Fruit fly (Drosophila melanogaster) whole organism, wandering third instar larva: Measurements from ENCODE around the gene CG13029.
A peak's percentile ranks its signal among the peaks of the same experiment; 100 is the strongest.

Source experiments
- Abd-B ChIP-seq: fragments of >200 bp; optimal IDR thresholded peaks from 2 replicates; lab custom pipeline; 2017; ENCODE audit warnings: missing biosample characterization, missing genetic modification characterization
- CG32264 ChIP-seq: fragments of 200-800 bp; sonication (Bioruptor generic); optimal IDR thresholded peaks from 2 replicates; lab custom pipeline; 2016; ENCODE audit warnings: missing biosample characterization, missing genetic modification characterization
- CrebA ChIP-seq: fragments of 200-800 bp; sonication (Bioruptor generic); optimal IDR thresholded peaks from 2 replicates; lab custom pipeline; 2016; ENCODE audit warnings: missing biosample characterization, mild to moderate bottlenecking, missing genetic modification characterization, borderline replicate concordance
- Dfd ChIP-seq: fragments of >200 bp; optimal IDR thresholded peaks from 2 replicates; lab custom pipeline; 2017; ENCODE audit warnings: missing biosample characterization, missing genetic modification characterization
- Dif ChIP-seq: fragments of 200-275, 200-300 bp; sonication (Bioruptor generic); optimal IDR thresholded peaks from 2 replicates; lab custom pipeline; 2018; ENCODE audit warnings: missing biosample characterization, missing genetic modification characterization; ENCODE audit not compliant: partially characterized antibody
- GATAd ChIP-seq: sonication (Bioruptor generic); optimal IDR thresholded peaks from 2 replicates; lab custom pipeline; 2016; ENCODE audit warnings: missing biosample characterization, missing genetic modification characterization
- HLH106 ChIP-seq: fragments of 200-800 bp; optimal IDR thresholded peaks from 3 replicates; lab custom pipeline; 2019; ENCODE audit warnings: missing biosample characterization, mild to moderate bottlenecking, missing genetic modification characterization, moderate library complexity
- Hnf4 ChIP-seq: fragments of 200-800 bp; sonication (Bioruptor generic); optimal IDR thresholded peaks from 2 replicates; lab custom pipeline; 2016; ENCODE audit warnings: missing biosample characterization, mild to moderate bottlenecking, missing genetic modification characterization
- Hr78 ChIP-seq: fragments of >200 bp; optimal IDR thresholded peaks from 2 replicates; lab custom pipeline; 2017; ENCODE audit warnings: missing biosample characterization, missing genetic modification characterization
- Hr83 ChIP-seq: fragments of 200-300 bp; sonication (Bioruptor generic); optimal IDR thresholded peaks from 2 replicates; lab custom pipeline; 2016; ENCODE audit warnings: missing biosample characterization, mild to moderate bottlenecking, missing genetic modification characterization, moderate library complexity; ENCODE audit not compliant: poor library complexity, severe bottlenecking
- Jra ChIP-seq: sonication (Bioruptor generic); optimal IDR thresholded peaks from 2 replicates; lab custom pipeline; 2016; ENCODE audit warnings: missing biosample characterization, missing genetic modification characterization
- Mio ChIP-seq: sonication (Bioruptor generic); optimal IDR thresholded peaks from 2 replicates; lab custom pipeline; 2016; ENCODE audit warnings: missing biosample characterization, missing genetic modification characterization
- Myc ChIP-seq: fragments of >200 bp; optimal IDR thresholded peaks from 2 replicates; lab custom pipeline; 2017
- N ChIP-seq: fragments of >200 bp; optimal IDR thresholded peaks from 2 replicates; lab custom pipeline; 2018; ENCODE audit warnings: missing biosample characterization, missing external identifiers, missing genetic modification characterization
- OdsH ChIP-seq: fragments of 200-800 bp; sonication (Bioruptor generic); optimal IDR thresholded peaks from 2 replicates; lab custom pipeline; 2016; ENCODE audit warnings: missing biosample characterization, mild to moderate bottlenecking, missing genetic modification characterization
- Rel ChIP-seq, 2 experiments: fragments of 200-800 bp; sonication (Bioruptor generic) in 1 of 2; optimal IDR thresholded peaks; 2 replicates in 1 of 2; 3 replicates in 1 of 2; lab custom pipeline; 2016 to 2019; ENCODE audit warnings: mild to moderate bottlenecking in 2 of 2, missing biosample characterization in 2 of 2, missing genetic modification characterization in 2 of 2, moderate library complexity in 1 of 2
- Sp1 ChIP-seq: fragments of 200-800 bp; sonication (Bioruptor generic); optimal IDR thresholded peaks from 3 replicates; lab custom pipeline; 2019; ENCODE audit warnings: missing biosample characterization, mild to moderate bottlenecking, missing genetic modification characterization, moderate library complexity
- Vsx2 ChIP-seq: fragments of 200-300, 225-300 bp; sonication (Bioruptor generic); optimal IDR thresholded peaks from 2 replicates; lab custom pipeline; 2018; ENCODE audit warnings: missing biosample characterization, missing genetic modification characterization; ENCODE audit not compliant: partially characterized antibody
- br ChIP-seq: fragments of 200-800 bp; sonication (Bioruptor generic); optimal IDR thresholded peaks from 2 replicates; lab custom pipeline; 2016; ENCODE audit warnings: missing biosample characterization, missing genetic modification characterization
- brk ChIP-seq: fragments of 200-800 bp; sonication (Bioruptor generic); optimal IDR thresholded peaks from 2 replicates; lab custom pipeline; 2016; ENCODE audit warnings: missing biosample characterization, mild to moderate bottlenecking, missing genetic modification characterization
- dl ChIP-seq, 2 experiments: fragments of 175-275, 200-275 bp in 1 of 2; fragments of 200-275 bp in 1 of 2; sonication (Bioruptor generic); optimal IDR thresholded peaks; lab custom pipeline; 2018; ENCODE audit warnings: mild to moderate bottlenecking in 2 of 2, missing biosample characterization in 2 of 2, missing genetic modification characterization in 2 of 2, moderate library complexity in 2 of 2; ENCODE audit not compliant: partially characterized antibody in 2 of 2, insufficient read depth in 1 of 2
- dmrt93B ChIP-seq: fragments of 200-800 bp; sonication (Bioruptor generic); optimal IDR thresholded peaks from 2 replicates; lab custom pipeline; 2018; ENCODE audit warnings: missing biosample characterization, mild to moderate bottlenecking, missing genetic modification characterization
- dsf ChIP-seq: sonication (Bioruptor generic); optimal IDR thresholded peaks from 2 replicates; lab custom pipeline; 2016; ENCODE audit warnings: missing biosample characterization, missing genetic modification characterization, borderline replicate concordance
- ey ChIP-seq: fragments of 200-800 bp; sonication (Bioruptor generic); optimal IDR thresholded peaks from 2 replicates; lab custom pipeline; 2016; ENCODE audit warnings: missing biosample characterization, missing genetic modification characterization
- foxo ChIP-seq, 2 experiments: fragments of 200-800 bp; sonication (Bioruptor generic); optimal IDR thresholded peaks; 2 replicates in 1 of 2; 3 replicates in 1 of 2; lab custom pipeline; 2016 to 2017; ENCODE audit warnings: missing biosample characterization in 2 of 2, missing genetic modification characterization in 2 of 2
- fru ChIP-seq: fragments of 200-800 bp; sonication (Bioruptor generic); optimal IDR thresholded peaks from 3 replicates; lab custom pipeline; 2016; ENCODE audit warnings: missing biosample characterization, mild to moderate bottlenecking, missing genetic modification characterization
- h ChIP-seq: fragments of 200-800 bp; sonication (Bioruptor generic); optimal IDR thresholded peaks from 3 replicates; lab custom pipeline; 2016; ENCODE audit warnings: missing biosample characterization, mild to moderate bottlenecking, missing genetic modification characterization
- jim ChIP-seq: fragments of 175-275, 200-325 bp; sonication (Bioruptor generic); optimal IDR thresholded peaks from 2 replicates; lab custom pipeline; 2016; ENCODE audit warnings: missing biosample characterization, mild to moderate bottlenecking, missing genetic modification characterization
- lola ChIP-seq: fragments of >200 bp; optimal IDR thresholded peaks from 2 replicates; lab custom pipeline; 2017; ENCODE audit warnings: missing biosample characterization, missing genetic modification characterization
- pan ChIP-seq: fragments of >200 bp; optimal IDR thresholded peaks from 2 replicates; lab custom pipeline; 2017
- psq ChIP-seq: fragments of 200-800 bp; sonication (Bioruptor generic); optimal IDR thresholded peaks from 3 replicates; lab custom pipeline; 2017; ENCODE audit warnings: missing biosample characterization, mild to moderate bottlenecking, missing genetic modification characterization, moderate library complexity
- rgr ChIP-seq: fragments of 200-800 bp; sonication (Bioruptor generic); optimal IDR thresholded peaks from 3 replicates; lab custom pipeline; 2016; ENCODE audit warnings: missing biosample characterization, mild to moderate bottlenecking, missing genetic modification characterization
- sage ChIP-seq: fragments of 200-800 bp; sonication (Bioruptor generic); optimal IDR thresholded peaks from 2 replicates; lab custom pipeline; 2016; ENCODE audit warnings: missing biosample characterization, mild to moderate bottlenecking, missing genetic modification characterization
- sv ChIP-seq: fragments of 200-800 bp; sonication (Bioruptor generic); optimal IDR thresholded peaks from 3 replicates; lab custom pipeline; 2016; ENCODE audit warnings: missing biosample characterization, missing genetic modification characterization
- tai ChIP-seq: sonication (Bioruptor generic); optimal IDR thresholded peaks from 2 replicates; lab custom pipeline; 2016; ENCODE audit warnings: missing biosample characterization, missing genetic modification characterization
- usp ChIP-seq: fragments of >200 bp; optimal IDR thresholded peaks from 2 replicates; lab custom pipeline; 2017; ENCODE audit warnings: missing biosample characterization, missing genetic modification characterization

CG13029 gene

dm6 chr3L:16836732-16837131 is 23.7 kb upstream of the CG13029 start:
- no peak for TF ChIP-seq br (GFP tag; lab: Kevin White, UChicago)
- no peak for TF ChIP-seq jim
- TF ChIP-seq sage (GFP tag; lab: Kevin White, UChicago) = no peak
- no peak for TF ChIP-seq dl (GFP tag; optimal IDR thresholded peaks at IDR 0.05; lab: Kevin White, UChicago; ENCODE audit: insufficient read depth in 1 of 2, partially characterized antibody in 2 of 2)
- no peak for TF ChIP-seq pan (lab: Kevin White, UChicago)
- no peak for TF ChIP-seq tai (GFP tag; lab: Kevin White, UChicago)

DNA sequence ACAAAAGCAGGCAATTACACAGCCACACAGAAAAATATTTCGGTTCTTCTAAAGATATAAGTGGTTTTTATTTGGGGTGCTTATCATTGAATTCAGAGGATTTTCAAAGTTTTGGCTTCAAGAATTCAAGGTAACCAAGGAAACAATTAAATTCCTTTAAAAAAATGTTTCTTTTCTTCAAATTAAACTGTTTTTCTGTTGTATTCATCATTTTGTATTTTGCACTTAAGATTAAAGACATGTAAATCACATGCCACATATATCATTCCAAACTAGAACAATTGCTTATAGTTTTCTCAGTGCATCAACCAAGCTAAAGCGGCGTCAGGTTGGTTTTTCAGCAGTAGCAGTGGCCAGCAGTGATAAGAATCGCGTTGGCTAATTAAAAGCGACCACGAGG is 19.9 kb upstream of the CG13029 start:
- TF ChIP-seq dsf (GFP tag; lab: Kevin White, UChicago) (no peak), CrebA (no peak), Dif (GFP tag; lab: Kevin White, UChicago) (no peak), sv (GFP tag; lab: Kevin White, UChicago) (no peak), Dfd (GFP tag; lab: Kevin White, UChicago) (no peak), N (GFP tag; lab: Kevin White, UChicago) (no peak), Hnf4 (no peak), OdsH (no peak)

- TF ChIP-seq Rel (GFP tag; optimal IDR thresholded peaks at IDR 0.05; lab: Kevin White, UChicago) (no peak), Rel (tag; optimal IDR thresholded peaks at IDR 0.05; lab: Kevin White, UChicago) (peak; percentile 35), rgr (GFP tag; lab: Kevin White, UChicago) (peak; percentile 6), Mio (no peak), N (GFP tag; lab: Kevin White, UChicago) (peak; percentile 78)
These were observed 18.3 kb upstream of the CG13029 start, which contains the start of gene TSG101 for dm6 chr3L:16842087-16842567. Gene TSG101 (plus strand): TSS chr3L:16842294.

- TF ChIP-seq Sp1 (GFP tag; lab: Kevin White, UChicago) = no peak
- no peak for TF ChIP-seq Dif (GFP tag; lab: Kevin White, UChicago)
- TF ChIP-seq HLH106 = no peak
- no peak for TF ChIP-seq Hr78 (GFP tag; lab: Kevin White, UChicago)
- no peak for TF ChIP-seq Mio
- TF ChIP-seq h (GFP tag; lab: Kevin White, UChicago) = no peak
- TF ChIP-seq OdsH = no peak
- no peak for TF ChIP-seq ey (GFP tag; lab: Kevin White, UChicago)
- no peak for TF ChIP-seq lola (GFP tag; lab: Kevin White, UChicago)
- no peak for TF ChIP-seq Hnf4
- no peak for TF ChIP-seq CG32264
- TF ChIP-seq N (GFP tag; lab: Kevin White, UChicago) = no peak
- no peak for TF ChIP-seq dl (GFP tag; optimal IDR thresholded peaks at IDR 0.05; lab: Kevin White, UChicago; ENCODE audit: insufficient read depth in 1 of 2, partially characterized antibody in 2 of 2)
These were observed 17.5 kb upstream of the CG13029 start for dm6 chr3L:16842952-16843351.

DNA sequence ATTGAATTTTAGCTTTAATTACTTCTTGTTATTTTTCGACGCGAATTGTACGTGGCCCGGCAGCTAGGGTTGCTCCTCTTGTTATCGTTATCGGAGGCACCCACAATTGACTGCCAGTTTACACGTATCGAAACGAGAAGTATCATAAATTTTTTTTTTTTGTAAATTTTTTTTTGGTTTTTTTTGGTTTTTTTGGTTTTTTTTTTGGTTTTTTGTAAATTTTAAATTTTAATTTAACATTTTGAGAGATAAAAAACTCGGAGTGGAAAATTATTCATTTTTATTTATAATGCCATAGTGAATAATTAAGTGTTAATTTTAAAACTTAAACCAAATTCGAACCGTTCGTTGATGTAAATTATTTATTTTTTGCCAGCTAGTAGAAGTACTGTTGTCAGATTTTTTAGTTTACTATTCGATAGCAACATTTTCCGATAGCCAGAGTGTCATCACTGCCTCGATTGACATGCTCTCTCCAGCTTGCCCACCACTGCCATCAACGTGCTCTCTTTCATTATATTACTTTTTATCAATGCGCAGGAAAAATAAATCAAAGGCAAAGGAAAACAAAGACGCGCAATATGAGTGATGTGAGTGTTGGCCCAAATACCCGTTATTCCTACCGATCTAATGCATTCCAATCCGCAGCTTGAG is 15.4 kb upstream of the CG13029 start, which contains the start of the genes kud and Zcchc7:
Gene kud (minus strand): TSS at position 72 of the 654 bp plus-strand sequence.
Gene Zcchc7 (plus strand): TSS at position 467 of the 654 bp plus-strand sequence.
- TF ChIP-seq OdsH (peak; percentile 73), dl (GFP tag; optimal IDR thresholded peaks at IDR 0.05; lab: Kevin White, UChicago; ENCODE audit: insufficient read depth in 1 of 2, partially characterized antibody in 2 of 2) (no peak), dsf (GFP tag; lab: Kevin White, UChicago) (peak; percentile 44), Vsx2 (GFP tag; lab: Kevin White, UChicago) (no peak), rgr (GFP tag; lab: Kevin White, UChicago) (peak; percentile 64), Abd-B (GFP tag; lab: Kevin White, UChicago) (no peak), CG32264 (no peak), ey (GFP tag; lab: Kevin White, UChicago) (peak; percentile 74), foxo (GFP tag; optimal IDR thresholded peaks at IDR 0.05; lab: Kevin White, UChicago) (peak in 1 of 2 experiments; percentile 81), Sp1 (GFP tag; lab: Kevin White, UChicago) (peak; percentile 75), sage (GFP tag; lab: Kevin White, UChicago) (no peak), jim (no peak), brk (GFP tag; lab: Kevin White, UChicago) (no peak), Rel (GFP tag; optimal IDR thresholded peaks at IDR 0.05; lab: Kevin White, UChicago) (no peak), Rel (tag; optimal IDR thresholded peaks at IDR 0.05; lab: Kevin White, UChicago) (no peak), Hr78 (GFP tag; lab: Kevin White, UChicago) (no peak), br (GFP tag; lab: Kevin White, UChicago) (no peak), Dif (GFP tag; lab: Kevin White, UChicago) (no peak), Mio (no peak), lola (GFP tag; lab: Kevin White, UChicago) (no peak), Hnf4 (no peak), Hr83 (GFP tag; lab: Kevin White, UChicago) (no peak), usp (GFP tag; lab: Kevin White, UChicago) (no peak), Dfd (GFP tag; lab: Kevin White, UChicago) (no peak), Jra (GFP tag; lab: Kevin White, UChicago) (no peak), psq (GFP tag; lab: Kevin White, UChicago) (peak; percentile 61), fru (GFP tag; lab: Kevin White, UChicago) (peak; percentile 83), CrebA (no peak), pan (lab: Kevin White, UChicago) (no peak), HLH106 (peak; percentile 80), tai (GFP tag; lab: Kevin White, UChicago) (no peak), GATAd (no peak), h (GFP tag; lab: Kevin White, UChicago) (peak; percentile 79), Myc (lab: Kevin White, UChicago) (peak; percentile 81), dmrt93B (GFP tag; lab: Kevin White, UChicago) (no peak)
